Worm (Caenorhabditis elegans): ENCODE data around the gene eef-1B.1.

ce11 chrIII:7946968-7947491, 26.2 kb downstream of the eef-1B.1 start, which contains the start of gene gsto-1:
- TF ChIP-seq fkh-10 (GFP tag; optimal IDR thresholded peaks at IDR 0.05): no peak
- TF ChIP-seq ttx-3 (tag; optimal IDR thresholded peaks at IDR 0.05): no peak
- no peak for TF ChIP-seq nhr-11 (tag; optimal IDR thresholded peaks at IDR 0.05)
- TF ChIP-seq K09A11.1 (tag; optimal IDR thresholded peaks at IDR 0.05; ENCODE audit: insufficient read depth): no peak

Measured in whole organism, late embryonic.